Worm (Caenorhabditis elegans): Measurements from ENCODE around the gene mes-4.
A peak's percentile ranks its signal among the peaks of the same experiment; 100 is the strongest.

- TF ChIP-seq ZK546.5 (tag; optimal IDR thresholded peaks at IDR 0.05) = no peak
- peak; percentile 24 for TF ChIP-seq fos-1 (tag; optimal IDR thresholded peaks at IDR 0.05)
- TF ChIP-seq pha-4 (tag; optimal IDR thresholded peaks at IDR 0.05) = no peak
- no peak for TF ChIP-seq mdl-1 (tag; optimal IDR thresholded peaks at IDR 0.05)
- no peak for TF ChIP-seq fkh-10 (GFP tag; optimal IDR thresholded peaks at IDR 0.05)
- TF ChIP-seq nhr-76 (tag; optimal IDR thresholded peaks at IDR 0.05) = no peak
- TF ChIP-seq aly-2 (tag; optimal IDR thresholded peaks at IDR 0.05) = no peak
These were observed 24.0 kb downstream of the mes-4 start for ce11 chrV:13413301-13413700.

Data from whole organism, L3 larva.